Fruit fly (Drosophila melanogaster): ENCODE measurements around the gene wg.

wg gene

DNA sequence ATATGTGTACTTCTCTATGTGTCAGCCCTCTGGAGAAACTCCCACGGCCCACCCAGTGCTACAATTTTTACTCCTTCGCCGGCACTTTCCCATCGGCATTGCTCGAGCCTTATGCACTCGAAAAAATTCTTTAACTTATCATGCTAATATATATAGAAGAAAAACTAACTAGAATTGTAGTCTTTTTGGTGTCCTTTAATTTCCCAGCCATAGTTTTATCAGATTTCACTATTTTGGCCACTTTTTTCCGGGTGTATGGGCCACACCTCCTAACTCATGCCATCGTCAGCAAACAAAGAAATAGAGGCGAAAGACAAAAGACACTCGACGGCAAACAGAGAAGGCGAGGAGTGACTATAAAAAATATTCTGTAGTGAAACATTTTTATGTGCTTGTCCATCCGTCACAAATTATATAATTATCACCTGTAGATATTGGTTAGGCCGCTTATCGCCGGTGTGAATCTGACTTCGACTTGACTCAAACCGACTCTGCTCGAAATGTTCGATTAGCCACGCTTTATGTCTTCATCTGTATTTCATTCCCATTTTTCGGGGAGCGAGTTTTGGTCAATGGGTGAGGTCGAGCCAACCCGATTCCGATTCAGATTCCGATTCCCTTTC is 8.1 kb upstream of the wg start:
- TF ChIP-seq Hr83 (GFP tag; optimal IDR thresholded peaks at IDR 0.05; ENCODE audit: poor library complexity, severe bottlenecking): no peak
- no peak for TF ChIP-seq pan (optimal IDR thresholded peaks at IDR 0.05)
- TF ChIP-seq sage (GFP tag; optimal IDR thresholded peaks at IDR 0.05): no peak
- TF ChIP-seq Sp1 (GFP tag; optimal IDR thresholded peaks at IDR 0.05): no peak
- no peak for TF ChIP-seq OdsH (GFP tag; optimal IDR thresholded peaks at IDR 0.05)
- TF ChIP-seq Hnf4 (GFP tag; optimal IDR thresholded peaks at IDR 0.05): no peak
- TF ChIP-seq HLH106 (tag; optimal IDR thresholded peaks at IDR 0.05): no peak
- TF ChIP-seq h (GFP tag; optimal IDR thresholded peaks at IDR 0.05): no peak
- TF ChIP-seq Mio (GFP tag; optimal IDR thresholded peaks at IDR 0.05): no peak
- TF ChIP-seq CG32264 (GFP tag; optimal IDR thresholded peaks at IDR 0.05): no peak
- TF ChIP-seq sv (GFP tag; optimal IDR thresholded peaks at IDR 0.05): no peak
- no peak for TF ChIP-seq Dfd (GFP tag; optimal IDR thresholded peaks at IDR 0.05)

DNA sequence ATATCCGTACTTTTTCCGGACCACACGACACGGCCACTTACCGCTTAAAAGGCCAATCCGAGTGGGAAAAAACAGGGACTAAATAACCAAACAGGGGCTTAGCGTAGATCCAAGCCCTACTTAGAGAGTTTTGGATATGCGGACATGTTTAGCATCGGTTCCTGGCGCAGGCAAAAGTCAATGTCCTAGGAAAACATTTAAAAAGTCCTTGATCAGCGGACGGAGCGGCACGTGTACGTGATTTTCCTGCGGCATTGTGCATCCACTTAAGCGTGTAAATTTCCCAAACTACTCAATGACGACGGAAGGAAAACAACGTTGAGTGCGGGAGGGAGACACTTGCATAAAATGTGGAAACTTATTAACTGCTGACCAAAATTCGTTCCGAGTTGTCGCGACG is 7.0 kb upstream of the wg start:
- TF ChIP-seq dsf (GFP tag; optimal IDR thresholded peaks at IDR 0.05; ENCODE audit: borderline replicate concordance): no peak
- no peak for TF ChIP-seq usp (GFP tag; optimal IDR thresholded peaks at IDR 0.05)
- TF ChIP-seq HLH106 (tag; optimal IDR thresholded peaks at IDR 0.05): no peak

DNA sequence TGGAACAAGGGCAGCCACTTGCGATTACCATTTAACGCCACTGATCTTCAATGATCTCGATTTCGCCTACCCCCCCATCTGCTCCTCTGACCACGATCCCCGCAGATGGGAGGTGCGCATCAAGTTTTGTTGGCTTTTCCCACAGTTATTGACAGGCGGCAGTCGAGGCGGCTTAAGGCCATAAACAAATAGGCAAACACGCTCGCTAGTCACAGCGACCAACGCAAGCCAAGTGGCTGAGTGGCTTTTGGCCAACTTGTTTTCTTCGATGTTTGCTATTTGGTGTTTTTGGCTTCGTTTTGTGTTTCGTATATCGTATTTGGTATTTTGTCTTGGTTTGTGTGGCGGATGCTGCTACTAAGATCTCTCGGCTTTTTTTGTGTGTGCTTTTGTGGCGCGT is 5.5 kb upstream of the wg start:
- no peak for TF ChIP-seq CrebA (GFP tag; optimal IDR thresholded peaks at IDR 0.05; ENCODE audit: borderline replicate concordance)

DNA sequence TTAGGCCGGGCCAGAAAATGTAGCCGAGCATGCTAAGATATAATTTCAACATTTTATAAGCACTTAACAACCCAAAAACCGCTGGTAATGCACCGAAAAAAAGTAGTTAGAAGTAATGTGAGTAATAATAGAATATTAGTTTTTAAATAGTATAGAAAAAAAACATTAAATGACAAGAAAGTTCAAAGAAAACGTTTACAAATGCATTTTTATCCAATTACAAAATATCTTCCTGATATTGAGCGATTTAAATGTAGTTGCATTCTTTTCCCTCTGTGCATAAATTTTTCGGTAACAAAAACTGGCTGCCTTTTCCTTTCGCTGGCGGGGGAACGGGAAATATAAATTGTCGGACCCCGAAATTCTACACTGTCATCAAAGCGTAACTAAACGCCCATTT is 4.2 kb upstream of the wg start:
- TF ChIP-seq woc (GFP tag; optimal IDR thresholded peaks at IDR 0.05) (no peak), dl (GFP tag; optimal IDR thresholded peaks at IDR 0.05; ENCODE audit: insufficient read depth in 1 of 2, partially characterized antibody in 2 of 2) (no peak), CG9705 (GFP tag; optimal IDR thresholded peaks at IDR 0.05) (no peak), HLH106 (tag; optimal IDR thresholded peaks at IDR 0.05) (no peak), ey (GFP tag; optimal IDR thresholded peaks at IDR 0.05) (no peak), N (GFP tag; optimal IDR thresholded peaks at IDR 0.05) (no peak), foxo (GFP tag; optimal IDR thresholded peaks at IDR 0.05) (no peak), fru (GFP tag; optimal IDR thresholded peaks at IDR 0.05) (no peak), usp (GFP tag; optimal IDR thresholded peaks at IDR 0.05) (no peak), Mio (GFP tag; optimal IDR thresholded peaks at IDR 0.05) (no peak), Sp1 (GFP tag; optimal IDR thresholded peaks at IDR 0.05) (no peak), CrebA (GFP tag; optimal IDR thresholded peaks at IDR 0.05; ENCODE audit: borderline replicate concordance) (no peak), br (GFP tag; optimal IDR thresholded peaks at IDR 0.05) (no peak), psq (GFP tag; optimal IDR thresholded peaks at IDR 0.05) (no peak), tai (GFP tag; optimal IDR thresholded peaks at IDR 0.05) (no peak), lola (GFP tag; optimal IDR thresholded peaks at IDR 0.05) (no peak), CG32264 (GFP tag; optimal IDR thresholded peaks at IDR 0.05) (no peak), brk (GFP tag; optimal IDR thresholded peaks at IDR 0.05) (no peak)

DNA sequence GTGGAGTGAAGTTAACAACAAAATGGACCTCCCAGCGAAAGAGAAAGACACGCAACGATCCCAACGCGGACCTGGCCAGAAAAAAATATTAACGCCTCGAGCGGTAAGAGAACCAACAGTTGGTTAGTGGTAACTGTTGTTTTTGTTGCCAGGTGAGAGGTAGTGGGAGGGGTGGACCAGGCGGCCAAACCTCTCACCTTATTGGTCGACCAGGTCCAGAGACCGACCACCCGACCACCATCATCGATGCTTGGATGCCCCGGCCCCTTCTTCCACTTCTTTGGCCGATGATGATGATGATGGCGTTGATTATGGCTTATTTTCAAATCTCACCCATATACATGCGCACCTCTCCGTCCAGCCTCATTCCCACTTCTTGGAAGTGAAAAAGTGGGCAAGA is 3.7 kb upstream of the wg start:
- TF ChIP-seq h (GFP tag; optimal IDR thresholded peaks at IDR 0.05) (no peak), Abd-B (GFP tag; optimal IDR thresholded peaks at IDR 0.05) (no peak), rgr (GFP tag; optimal IDR thresholded peaks at IDR 0.05) (no peak), ey (GFP tag; optimal IDR thresholded peaks at IDR 0.05) (no peak), tai (GFP tag; optimal IDR thresholded peaks at IDR 0.05) (no peak), brk (GFP tag; optimal IDR thresholded peaks at IDR 0.05) (no peak), Dfd (GFP tag; optimal IDR thresholded peaks at IDR 0.05) (no peak), Sp1 (GFP tag; optimal IDR thresholded peaks at IDR 0.05) (no peak), Jra (GFP tag; optimal IDR thresholded peaks at IDR 0.05) (no peak), Hnf4 (GFP tag; optimal IDR thresholded peaks at IDR 0.05) (no peak), Hr78 (GFP tag; optimal IDR thresholded peaks at IDR 0.05) (no peak), OdsH (GFP tag; optimal IDR thresholded peaks at IDR 0.05) (no peak)

DNA sequence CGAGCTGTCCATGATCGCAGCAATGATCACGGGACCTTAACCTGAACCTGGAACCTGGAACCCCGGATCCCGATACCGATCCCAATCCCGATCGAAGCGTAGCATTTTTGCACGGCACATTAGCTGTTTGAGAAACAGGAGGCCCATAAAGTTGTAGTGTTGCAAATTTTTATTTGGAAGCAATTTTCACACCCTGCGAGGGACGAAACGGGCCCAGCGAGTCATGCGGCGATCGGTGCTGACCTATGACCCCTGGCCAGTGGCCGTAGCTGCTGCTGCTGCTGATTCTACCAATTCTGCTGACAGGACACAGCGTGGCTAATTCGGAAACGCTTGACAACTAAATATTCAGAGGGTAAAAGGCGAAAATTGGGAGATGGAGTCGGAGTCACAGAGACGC is 2.6 kb upstream of the wg start:
- TF ChIP-seq pan (optimal IDR thresholded peaks at IDR 0.05): no peak
- TF ChIP-seq h (GFP tag; optimal IDR thresholded peaks at IDR 0.05): no peak
- TF ChIP-seq sv (GFP tag; optimal IDR thresholded peaks at IDR 0.05): no peak
- TF ChIP-seq Mio (GFP tag; optimal IDR thresholded peaks at IDR 0.05): no peak
- no peak for TF ChIP-seq GATAd (GFP tag; optimal IDR thresholded peaks at IDR 0.05)
- no peak for TF ChIP-seq CG9705 (GFP tag; optimal IDR thresholded peaks at IDR 0.05)
- TF ChIP-seq Abd-B (GFP tag; optimal IDR thresholded peaks at IDR 0.05): no peak
- no peak for TF ChIP-seq Hr78 (GFP tag; optimal IDR thresholded peaks at IDR 0.05)
- no peak for TF ChIP-seq OdsH (GFP tag; optimal IDR thresholded peaks at IDR 0.05)
- no peak for TF ChIP-seq Myc (optimal IDR thresholded peaks at IDR 0.05)
- no peak for TF ChIP-seq dl (GFP tag; optimal IDR thresholded peaks at IDR 0.05; ENCODE audit: insufficient read depth in 1 of 2, partially characterized antibody in 2 of 2)
- TF ChIP-seq sage (GFP tag; optimal IDR thresholded peaks at IDR 0.05): no peak
- TF ChIP-seq jim (GFP tag; optimal IDR thresholded peaks at IDR 0.05): no peak

Measured in whole organism, wandering third instar larva.